Fruit fly (Drosophila melanogaster) whole organism, pupa: Measurements from ENCODE around the gene CG4338.

Experiments used
- CG12605 ChIP-seq: fragments of 200-800 bp; sonication (Bioruptor generic); IDR thresholded peaks from 2 replicates; pipeline ENCODE4 v1.3.6; 2022; ENCODE audit warnings: missing biosample characterization, missing genetic modification characterization
- CG14655 ChIP-seq: fragments of 200-800 bp; sonication (Bioruptor generic); optimal IDR thresholded peaks from 3 replicates; lab custom pipeline; 2017; ENCODE audit warnings: mild to moderate bottlenecking, missing biosample characterization, missing genetic modification reagents, missing genetic modification characterization
- CG4496 ChIP-seq: fragments of 200-800 bp; sonication (Bioruptor generic); IDR thresholded peaks from 3 replicates; pipeline ENCODE4 v1.3.6; 2022; ENCODE audit warnings: missing biosample characterization, missing genetic modification characterization
- CG8159 ChIP-seq: fragments of 200-800 bp; sonication (Bioruptor generic); optimal IDR thresholded peaks from 3 replicates; lab custom pipeline; 2018; ENCODE audit warnings: missing biosample characterization, mild to moderate bottlenecking, missing genetic modification characterization, moderate library complexity
- CG9948 ChIP-seq: fragments of 200-800 bp; sonication (Bioruptor generic); optimal IDR thresholded peaks from 2 replicates; lab custom pipeline; 2018; ENCODE audit warnings: missing biosample characterization, mild to moderate bottlenecking, missing genetic modification characterization, moderate library complexity
- fd96Ca ChIP-seq: fragments of 200-800 bp; sonication (Bioruptor generic); IDR thresholded peaks from 3 replicates; pipeline ENCODE4 v1.3.6; 2022; ENCODE audit warnings: missing biosample characterization, missing genetic modification characterization
- rn ChIP-seq: fragments of 200-800 bp; sonication (Bioruptor generic); IDR thresholded peaks from 2 replicates; pipeline ENCODE4 v1.3.6; 2022; ENCODE audit warnings: missing biosample characterization, missing genetic modification characterization

DNA sequence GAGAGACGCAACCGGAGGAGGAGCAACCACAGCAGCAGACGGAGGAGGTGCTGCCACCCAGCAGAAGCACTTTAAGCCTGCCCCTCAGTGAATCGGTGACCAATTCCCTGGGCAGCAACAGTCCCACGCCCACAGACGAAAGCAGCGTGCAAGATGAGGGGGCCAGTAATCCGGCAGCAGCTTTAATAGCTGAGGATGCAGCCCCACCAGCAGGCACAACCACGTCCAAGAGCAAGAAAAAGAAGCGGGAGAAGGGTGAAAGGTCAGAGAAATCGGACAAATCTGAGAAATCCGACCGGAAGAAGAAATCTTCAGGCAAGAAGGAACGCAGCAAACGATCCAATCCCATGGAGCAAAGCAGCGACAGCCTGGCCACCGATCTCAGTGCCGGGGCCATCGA lies 13.5 kb downstream of the CG4338 start:
- no peak for TF ChIP-seq CG8159 (tag; lab: Kevin White, UChicago)
- TF ChIP-seq rn (GFP tag; lab: Robert Waterston, UW), result no peak
- TF ChIP-seq CG12605 (GFP tag; lab: Robert Waterston, UW), result no peak
- no peak for TF ChIP-seq fd96Ca
- no peak for TF ChIP-seq CG9948 (tag; lab: Kevin White, UChicago)
- no peak for TF ChIP-seq CG4496 (GFP tag; lab: Robert Waterston, UW)
- TF ChIP-seq CG14655, result no peak
